Fruit fly (Drosophila melanogaster) whole organism, pupa: ENCODE data around the gene SclA.

Source experiments
- CG10348 ChIP-seq: fragments of 200-800 bp; sonication (Bioruptor generic); IDR thresholded peaks from 2 replicates; pipeline ENCODE4 v1.3.6; 2022; ENCODE audit warnings: missing biosample characterization, missing genetic modification characterization
- CG12605 ChIP-seq: fragments of 200-800 bp; sonication (Bioruptor generic); IDR thresholded peaks from 2 replicates; pipeline ENCODE4 v1.3.6; 2022; ENCODE audit warnings: missing biosample characterization, missing genetic modification characterization
- CG13204 ChIP-seq: fragments of 200-800 bp; sonication (Bioruptor generic); optimal IDR thresholded peaks from 2 replicates; lab custom pipeline; 2018; ENCODE audit warnings: missing biosample characterization, mild to moderate bottlenecking, missing genetic modification characterization, moderate library complexity
- CG14655 ChIP-seq: fragments of 200-800 bp; sonication (Bioruptor generic); optimal IDR thresholded peaks from 3 replicates; lab custom pipeline; 2017; ENCODE audit warnings: mild to moderate bottlenecking, missing biosample characterization, missing genetic modification reagents, missing genetic modification characterization
- CG15710 ChIP-seq: fragments of 200-800 bp; sonication (Bioruptor generic); optimal IDR thresholded peaks from 2 replicates; lab custom pipeline; 2018; ENCODE audit warnings: missing biosample characterization, mild to moderate bottlenecking, missing genetic modification characterization, moderate library complexity
- CG17806 ChIP-seq: fragments of 200-800 bp; sonication (Bioruptor generic); optimal IDR thresholded peaks from 2 replicates; lab custom pipeline; 2018; ENCODE audit warnings: missing biosample characterization, mild to moderate bottlenecking, missing genetic modification characterization, moderate library complexity
- CG32121 ChIP-seq: fragments of 200-800 bp; sonication (Bioruptor generic); IDR thresholded peaks from 2 replicates; pipeline ENCODE4 v1.3.6; 2022; ENCODE audit warnings: missing biosample characterization, missing genetic modification characterization
- CG34367 ChIP-seq: fragments of 200-800 bp; sonication (Bioruptor generic); optimal IDR thresholded peaks from 2 replicates; lab custom pipeline; 2018; ENCODE audit warnings: missing biosample characterization, mild to moderate bottlenecking, missing genetic modification characterization
- CG4496 ChIP-seq: fragments of 200-800 bp; sonication (Bioruptor generic); IDR thresholded peaks from 3 replicates; pipeline ENCODE4 v1.3.6; 2022; ENCODE audit warnings: missing biosample characterization, missing genetic modification characterization
- CG8159 ChIP-seq: fragments of 200-800 bp; sonication (Bioruptor generic); optimal IDR thresholded peaks from 3 replicates; lab custom pipeline; 2018; ENCODE audit warnings: missing biosample characterization, mild to moderate bottlenecking, missing genetic modification characterization, moderate library complexity
- CG8301 ChIP-seq: fragments of 200-800 bp; sonication (Bioruptor generic); optimal IDR thresholded peaks from 2 replicates; lab custom pipeline; 2018; ENCODE audit warnings: missing biosample characterization, mild to moderate bottlenecking, missing genetic modification characterization
- CG9948 ChIP-seq: fragments of 200-800 bp; sonication (Bioruptor generic); optimal IDR thresholded peaks from 2 replicates; lab custom pipeline; 2018; ENCODE audit warnings: missing biosample characterization, mild to moderate bottlenecking, missing genetic modification characterization, moderate library complexity
- D1 ChIP-seq: fragments of 200-800 bp; sonication (Bioruptor generic); optimal IDR thresholded peaks from 2 replicates; lab custom pipeline; 2018; ENCODE audit warnings: missing biosample characterization, mild to moderate bottlenecking, missing genetic modification characterization, moderate library complexity
- EcR ChIP-seq: fragments of 200-800 bp; sonication (Bioruptor generic); optimal IDR thresholded peaks from 3 replicates; lab custom pipeline; 2019; ENCODE audit warnings: missing biosample characterization, missing genetic modification characterization, mild to moderate bottlenecking, moderate library complexity, missing genetic modification reagents
- Ets98B ChIP-seq: fragments of 200-800 bp; sonication (Bioruptor generic); IDR thresholded peaks from 2 replicates; pipeline ENCODE4 v1.3.6; 2022; ENCODE audit warnings: missing biosample characterization, missing genetic modification characterization
- Pif1A ChIP-seq: fragments of 200-800 bp; sonication (Bioruptor generic); optimal IDR thresholded peaks from 3 replicates; lab custom pipeline; 2016; ENCODE audit warnings: missing biosample characterization, missing genetic modification characterization
- Pif1B ChIP-seq: fragments of 200-800 bp; sonication (Bioruptor generic); optimal IDR thresholded peaks from 3 replicates; lab custom pipeline; 2016; ENCODE audit warnings: missing biosample characterization, missing genetic modification characterization
- Snoo ChIP-seq: fragments of 200-800 bp; sonication (Bioruptor generic); optimal IDR thresholded peaks from 3 replicates; lab custom pipeline; 2017; ENCODE audit warnings: missing biosample characterization, mild to moderate bottlenecking, missing genetic modification characterization, inconsistent platforms
- fd96Ca ChIP-seq: fragments of 200-800 bp; sonication (Bioruptor generic); IDR thresholded peaks from 3 replicates; pipeline ENCODE4 v1.3.6; 2022; ENCODE audit warnings: missing biosample characterization, missing genetic modification characterization
- gl ChIP-seq: fragments of 200-800 bp; sonication (Bioruptor generic); optimal IDR thresholded peaks from 2 replicates; lab custom pipeline; 2018; ENCODE audit warnings: missing biosample characterization, mild to moderate bottlenecking, missing genetic modification characterization
- rn ChIP-seq: fragments of 200-800 bp; sonication (Bioruptor generic); IDR thresholded peaks from 2 replicates; pipeline ENCODE4 v1.3.6; 2022; ENCODE audit warnings: missing biosample characterization, missing genetic modification characterization

The SclA gene

DNA sequence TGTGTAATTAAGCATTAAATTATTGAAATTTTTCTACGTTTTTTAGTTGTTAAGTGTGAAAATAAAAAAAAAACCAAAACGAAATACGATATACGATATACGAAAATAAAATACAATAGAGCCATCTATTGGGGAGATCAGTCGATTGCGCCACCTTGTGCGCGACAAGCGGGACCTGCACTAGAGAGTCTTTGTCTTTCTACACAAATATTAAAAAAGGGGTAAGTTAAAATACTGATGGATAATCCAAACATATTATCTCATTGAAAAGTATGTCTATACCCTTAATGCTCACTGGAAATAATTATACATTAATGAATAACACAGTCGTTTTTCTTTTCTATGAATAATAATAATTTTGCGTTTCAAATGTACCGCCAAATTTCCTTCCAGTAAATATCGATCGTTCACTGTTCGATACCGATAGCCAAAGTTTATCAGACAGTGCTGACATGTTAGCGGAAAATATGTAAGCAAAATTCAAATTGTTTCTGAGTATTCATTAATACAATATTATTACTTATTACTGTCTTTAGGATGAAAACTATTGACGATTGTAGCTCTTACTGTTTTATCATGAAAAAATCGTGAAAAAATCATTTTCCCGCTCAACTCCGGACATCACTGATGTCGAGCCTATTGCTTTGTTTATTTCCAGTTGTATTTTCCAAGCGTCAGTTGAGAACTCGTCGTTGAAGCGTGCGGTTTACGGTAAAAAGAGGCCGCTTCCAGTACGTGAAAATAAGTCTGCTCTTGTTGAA, 21.6 kb upstream of the SclA start, which contains the start of gene mdy:
TSS of gene mdy (plus strand) at position 672 of the 761 bp plus-strand sequence.
- peak; percentile 27 for TF ChIP-seq CG8301 (tag; lab: Kevin White, UChicago)
- no peak for TF ChIP-seq EcR (GFP tag; lab: Kevin White, UChicago)
- TF ChIP-seq rn (GFP tag; lab: Robert Waterston, UW), result 0 out of 2 replicates have a peak, but pooled peaks have one; percentile 16
- TF ChIP-seq CG10348 (GFP tag; lab: Robert Waterston, UW), result no peak
- TF ChIP-seq CG14655 (GFP tag; lab: Kevin White, UChicago), result peak; percentile 47
- no peak for TF ChIP-seq CG13204
- TF ChIP-seq CG9948, result peak; percentile 16
- peak; percentile 51 for TF ChIP-seq Pif1B
- TF ChIP-seq gl (tag; lab: Kevin White, UChicago), result peak; percentile 25
- TF ChIP-seq CG17806, result peak; percentile 37
- no peak for TF ChIP-seq Ets98B (GFP tag; lab: Robert Waterston, UW)
- TF ChIP-seq CG15710 (tag; lab: Kevin White, UChicago), result peak; percentile 57
- peak; percentile 31 for TF ChIP-seq CG4496 (GFP tag; lab: Robert Waterston, UW)
- no peak for TF ChIP-seq CG12605
- TF ChIP-seq D1 (tag; lab: Kevin White, UChicago), result no peak
- TF ChIP-seq CG34367, result peak; percentile 40
- peak; percentile 43 for TF ChIP-seq CG8159
- TF ChIP-seq fd96Ca (GFP tag; lab: Robert Waterston, UW), result peak; percentile 51; the same call in 2 of the 3 replicates
- TF ChIP-seq Pif1A (GFP tag; lab: Kevin White, UChicago), result peak; percentile 52
- TF ChIP-seq Snoo (tag; lab: Kevin White, UChicago), result peak; percentile 32
- TF ChIP-seq CG32121 (GFP tag; lab: Robert Waterston, UW), result peak; percentile 65; the same call in 1 of the 2 replicates

DNA sequence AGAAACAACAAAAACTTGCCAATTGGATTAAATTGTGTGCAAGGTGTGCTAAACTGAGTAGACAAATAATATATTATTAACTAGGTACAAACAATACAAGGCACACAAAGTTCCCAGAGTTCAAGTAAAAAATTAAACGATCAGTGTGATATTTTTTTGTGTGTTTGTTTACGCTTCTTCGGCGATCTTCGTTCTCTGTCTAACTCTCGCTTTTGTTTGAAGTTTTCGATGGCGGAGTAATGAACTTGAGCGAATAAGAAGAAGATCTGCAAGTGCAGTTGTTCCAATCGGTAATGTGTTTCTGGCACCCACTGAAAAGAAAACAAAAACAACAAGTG, 21.1 kb upstream of the SclA start:
- TF ChIP-seq CG4496 (GFP tag; lab: Robert Waterston, UW), result no peak
- TF ChIP-seq CG15710 (tag; lab: Kevin White, UChicago), result no peak
- TF ChIP-seq EcR (GFP tag; lab: Kevin White, UChicago), result peak; percentile 77

DNA sequence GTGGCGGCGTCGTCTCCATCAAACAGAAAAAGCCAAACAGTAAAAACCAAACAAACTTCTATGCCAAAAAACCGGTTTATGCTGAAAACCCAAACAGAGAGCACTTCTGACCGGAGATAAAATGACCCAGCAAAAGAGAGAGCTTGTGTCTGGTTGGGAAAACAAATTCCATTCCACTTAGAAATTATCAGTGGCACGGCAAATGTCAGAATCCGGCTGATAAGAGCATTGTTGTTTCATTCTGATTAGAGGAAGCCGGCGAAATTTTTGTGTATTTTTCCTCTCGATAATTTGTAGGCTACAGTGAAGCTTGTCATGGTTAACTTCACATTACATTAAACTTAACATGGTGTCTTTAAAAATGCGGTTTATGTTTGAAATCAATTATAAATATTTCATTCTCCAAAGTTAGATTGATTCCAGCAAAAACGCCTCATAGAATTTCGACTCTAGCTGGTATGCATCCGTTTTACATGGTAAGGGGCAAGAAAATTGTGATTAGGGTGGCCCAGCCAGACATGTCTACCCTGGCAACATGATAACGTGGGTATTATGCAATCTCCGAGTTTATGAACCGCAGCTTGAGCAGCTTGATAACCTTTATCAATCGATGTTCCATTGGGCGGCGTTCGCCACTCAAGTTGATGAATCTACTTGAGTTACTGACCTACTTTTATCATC, 20.2 kb upstream of the SclA start:
- TF ChIP-seq gl (tag; lab: Kevin White, UChicago) (no peak), CG8159 (peak; percentile 50)

DNA sequence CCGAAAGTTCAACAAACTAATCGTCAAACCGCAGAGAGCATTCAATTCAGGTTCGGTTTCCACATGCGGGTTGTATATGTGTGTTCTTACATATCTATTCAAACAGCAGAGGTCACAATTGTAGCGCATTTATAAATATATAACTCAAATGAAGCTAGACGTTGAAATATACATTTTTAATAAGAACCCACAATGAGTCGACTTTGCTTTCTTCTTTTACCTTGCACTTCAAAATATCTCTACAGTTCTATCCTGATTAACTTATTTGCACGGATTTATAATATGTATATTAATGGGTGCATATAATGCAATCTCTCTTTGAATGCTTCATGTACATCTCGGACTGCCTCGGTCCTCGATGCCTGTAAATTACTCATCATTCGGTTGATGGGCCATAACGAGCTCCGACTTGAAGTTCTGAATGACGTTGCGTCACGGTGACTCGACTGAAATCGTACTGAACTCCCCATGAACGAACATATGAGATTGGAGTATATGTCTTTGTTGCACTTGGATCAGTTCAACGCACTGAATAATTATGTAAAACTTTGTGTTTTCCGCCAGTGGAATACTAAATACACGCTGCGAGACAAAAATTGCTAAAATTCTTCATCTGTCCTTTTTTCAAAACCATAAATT, 19.3 kb upstream of the SclA start:
- peak; percentile 69 for TF ChIP-seq CG9948
- TF ChIP-seq D1 (tag; lab: Kevin White, UChicago), result peak; percentile 17
- TF ChIP-seq CG4496 (GFP tag; lab: Robert Waterston, UW), result peak; percentile 81
- TF ChIP-seq CG8301 (tag; lab: Kevin White, UChicago), result peak; percentile 80
- no peak for TF ChIP-seq CG13204
- peak; percentile 79 for TF ChIP-seq CG17806
- peak; percentile 86 for TF ChIP-seq EcR (GFP tag; lab: Kevin White, UChicago)
- peak; percentile 74 for TF ChIP-seq CG32121 (GFP tag; lab: Robert Waterston, UW)
- peak; percentile 78 for TF ChIP-seq CG15710 (tag; lab: Kevin White, UChicago)
- peak; percentile 75 for TF ChIP-seq Ets98B (GFP tag; lab: Robert Waterston, UW)
- TF ChIP-seq Snoo (tag; lab: Kevin White, UChicago), result peak; percentile 46
- peak; percentile 80 for TF ChIP-seq Pif1A (GFP tag; lab: Kevin White, UChicago)
- TF ChIP-seq gl (tag; lab: Kevin White, UChicago), result peak; percentile 35
- peak; percentile 81 for TF ChIP-seq CG14655 (GFP tag; lab: Kevin White, UChicago)
- peak; percentile 68 for TF ChIP-seq Pif1B
- TF ChIP-seq fd96Ca (GFP tag; lab: Robert Waterston, UW), result no peak
- TF ChIP-seq CG12605, result peak; percentile 50
- TF ChIP-seq CG34367, result peak; percentile 70
- peak; percentile 78 for TF ChIP-seq CG8159
- no peak for TF ChIP-seq CG10348 (GFP tag; lab: Robert Waterston, UW)
- no peak for TF ChIP-seq rn (GFP tag; lab: Robert Waterston, UW)

DNA sequence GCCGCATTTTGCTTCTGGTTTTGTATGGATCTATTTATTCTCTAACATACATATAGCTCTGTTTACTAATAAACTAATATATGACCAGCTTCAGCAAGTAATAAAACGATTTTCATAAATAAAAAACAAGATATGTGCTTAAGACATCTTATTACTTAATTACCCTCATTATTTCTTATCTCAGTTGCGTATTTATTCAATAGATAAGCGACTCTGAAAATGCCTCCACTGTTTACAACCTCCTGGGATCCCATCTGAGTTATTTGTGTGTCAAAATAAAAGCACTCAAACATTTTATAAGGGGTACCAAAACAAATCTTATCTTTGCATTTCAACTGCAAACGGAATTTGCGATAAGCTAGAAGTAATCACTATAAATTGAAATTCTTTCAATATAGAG, 18.1 kb upstream of the SclA start:
- TF ChIP-seq gl (tag; lab: Kevin White, UChicago) (no peak), CG8301 (tag; lab: Kevin White, UChicago) (no peak), CG9948 (no peak), CG4496 (GFP tag; lab: Robert Waterston, UW) (no peak)

DNA sequence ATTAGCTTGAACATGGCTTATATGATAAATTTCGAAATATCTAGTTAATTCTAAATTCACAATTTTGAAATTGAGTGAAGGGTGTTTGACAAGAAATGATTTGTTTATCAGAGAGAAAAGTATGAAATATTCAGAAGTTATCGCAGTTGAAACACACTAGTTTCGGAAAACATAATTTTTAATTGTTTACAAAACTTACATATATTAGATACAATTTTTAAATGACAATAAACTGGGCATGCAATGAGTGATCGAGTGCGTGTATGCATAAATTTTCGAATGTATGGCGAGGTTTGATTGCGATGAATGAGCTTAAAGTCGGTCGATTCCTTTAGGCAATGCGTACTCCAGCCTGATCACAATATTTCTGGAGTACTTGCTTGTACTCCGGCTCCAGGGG, 16.8 kb upstream of the SclA start, which contains the start of gene CG13280:
TSS of gene CG13280 (minus strand) at position 101 of the 400 bp plus-strand sequence.
- TF ChIP-seq D1 (tag; lab: Kevin White, UChicago), result no peak
- TF ChIP-seq CG12605, result no peak
- TF ChIP-seq CG17806, result no peak
- TF ChIP-seq CG32121 (GFP tag; lab: Robert Waterston, UW), result no peak
- TF ChIP-seq gl (tag; lab: Kevin White, UChicago), result no peak
- no peak for TF ChIP-seq Snoo (tag; lab: Kevin White, UChicago)
- TF ChIP-seq EcR (GFP tag; lab: Kevin White, UChicago), result no peak
- TF ChIP-seq CG15710 (tag; lab: Kevin White, UChicago), result no peak
- no peak for TF ChIP-seq Pif1A (GFP tag; lab: Kevin White, UChicago)
- no peak for TF ChIP-seq Pif1B
